Worm (Caenorhabditis elegans): ENCODE measurements around the gene rabs-5.

Gene rabs-5

ce11 chrIV:8107502-8107901 lies at the start of gene rabs-5:
Gene rabs-5 (minus strand): TSS chrIV:8107602.
- TF ChIP-seq snpc-4 (tag; optimal IDR thresholded peaks at IDR 0.05): no peak
- TF ChIP-seq unc-39 (tag; optimal IDR thresholded peaks at IDR 0.05): no peak
- no peak for TF ChIP-seq lin-39 (tag; optimal IDR thresholded peaks at IDR 0.05)
- TF ChIP-seq ztf-1 (GFP tag; conservative IDR thresholded peaks at IDR 0.05): no peak
- peak; percentile 57 for TF ChIP-seq sem-4 (tag; optimal IDR thresholded peaks at IDR 0.05)
- peak; percentile 4 for TF ChIP-seq ama-1 (optimal IDR thresholded peaks at IDR 0.05)

ce11 chrIV:8157161-8157560 lies 49.8 kb upstream of the rabs-5 start, which contains the start of gene B0218.5:
Gene B0218.5 (minus strand): TSS chrIV:8157261.
- TF ChIP-seq ceh-16 (tag; optimal IDR thresholded peaks at IDR 0.05) (no peak), fos-1 (tag; optimal IDR thresholded peaks at IDR 0.05) (no peak), snpc-4 (tag; optimal IDR thresholded peaks at IDR 0.05) (no peak), unc-39 (tag; optimal IDR thresholded peaks at IDR 0.05) (no peak), ztf-1 (GFP tag; conservative IDR thresholded peaks at IDR 0.05) (no peak), egl-27 (tag; optimal IDR thresholded peaks at IDR 0.05) (no peak), dmd-4 (tag; optimal IDR thresholded peaks at IDR 0.05) (no peak), blmp-1 (tag; optimal IDR thresholded peaks at IDR 0.05; ENCODE audit: insufficient read depth) (no peak), Y55F3AM.14 (GFP tag; optimal IDR thresholded peaks at IDR 0.05) (no peak), alr-1 (tag; optimal IDR thresholded peaks at IDR 0.05) (no peak), crh-2 (tag; optimal IDR thresholded peaks at IDR 0.05) (no peak), sma-9 (GFP tag; optimal IDR thresholded peaks at IDR 0.05) (no peak), sma-9 (tag; optimal IDR thresholded peaks at IDR 0.05) (no peak), nhr-25 (tag; optimal IDR thresholded peaks at IDR 0.05) (no peak), unc-62 (GFP tag; optimal IDR thresholded peaks at IDR 0.05) (no peak), nhr-77 (tag; optimal IDR thresholded peaks at IDR 0.05) (no peak), aly-2 (tag; optimal IDR thresholded peaks at IDR 0.05) (no peak)

- no peak for TF ChIP-seq lsy-2 (tag; optimal IDR thresholded peaks at IDR 0.05)
- TF ChIP-seq Y55F3AM.14 (GFP tag; optimal IDR thresholded peaks at IDR 0.05): no peak
- no peak for TF ChIP-seq ama-1 (optimal IDR thresholded peaks at IDR 0.05)
- TF ChIP-seq unc-55 (GFP tag; optimal IDR thresholded peaks at IDR 0.05): no peak
- TF ChIP-seq crh-2 (tag; optimal IDR thresholded peaks at IDR 0.05): no peak
- no peak for TF ChIP-seq nhr-6 (tag; optimal IDR thresholded peaks at IDR 0.05)
- no peak for TF ChIP-seq zag-1 (tag; optimal IDR thresholded peaks at IDR 0.05)
- no peak for TF ChIP-seq nhr-129 (tag; optimal IDR thresholded peaks at IDR 0.05)
- TF ChIP-seq elt-1 (tag; optimal IDR thresholded peaks at IDR 0.05): no peak
- TF ChIP-seq unc-39 (tag; optimal IDR thresholded peaks at IDR 0.05): no peak
- TF ChIP-seq sma-9 (GFP tag; optimal IDR thresholded peaks at IDR 0.05): no peak
- TF ChIP-seq sma-9 (tag; optimal IDR thresholded peaks at IDR 0.05): no peak
- TF ChIP-seq egl-27 (tag; optimal IDR thresholded peaks at IDR 0.05): no peak
- no peak for TF ChIP-seq ztf-1 (GFP tag; conservative IDR thresholded peaks at IDR 0.05)
- TF ChIP-seq nhr-23 (tag; optimal IDR thresholded peaks at IDR 0.05): no peak
- TF ChIP-seq peb-1 (tag; optimal IDR thresholded peaks at IDR 0.05): no peak
- no peak for TF ChIP-seq nhr-25 (tag; optimal IDR thresholded peaks at IDR 0.05)
These were observed 47.6 kb upstream of the rabs-5 start for ce11 chrIV:8154966-8155365.

- no peak for TF ChIP-seq sma-9 (GFP tag; optimal IDR thresholded peaks at IDR 0.05)
- TF ChIP-seq sma-9 (tag; optimal IDR thresholded peaks at IDR 0.05): no peak
- TF ChIP-seq crh-2 (tag; optimal IDR thresholded peaks at IDR 0.05): no peak
- TF ChIP-seq mdl-1 (tag; optimal IDR thresholded peaks at IDR 0.05): no peak
- TF ChIP-seq nhr-11 (tag; optimal IDR thresholded peaks at IDR 0.05): no peak
- no peak for TF ChIP-seq nhr-237 (tag; optimal IDR thresholded peaks at IDR 0.05)
- no peak for TF ChIP-seq lin-39 (tag; optimal IDR thresholded peaks at IDR 0.05)
These were observed 45.8 kb upstream of the rabs-5 start for ce11 chrIV:8153163-8153562.

ce11 chrIV:8152688-8153087 lies 45.3 kb upstream of the rabs-5 start:
- TF ChIP-seq skn-1 (tag; optimal IDR thresholded peaks at IDR 0.05): no peak
- peak; percentile 56 for TF ChIP-seq fos-1 (tag; optimal IDR thresholded peaks at IDR 0.05)

DNA sequence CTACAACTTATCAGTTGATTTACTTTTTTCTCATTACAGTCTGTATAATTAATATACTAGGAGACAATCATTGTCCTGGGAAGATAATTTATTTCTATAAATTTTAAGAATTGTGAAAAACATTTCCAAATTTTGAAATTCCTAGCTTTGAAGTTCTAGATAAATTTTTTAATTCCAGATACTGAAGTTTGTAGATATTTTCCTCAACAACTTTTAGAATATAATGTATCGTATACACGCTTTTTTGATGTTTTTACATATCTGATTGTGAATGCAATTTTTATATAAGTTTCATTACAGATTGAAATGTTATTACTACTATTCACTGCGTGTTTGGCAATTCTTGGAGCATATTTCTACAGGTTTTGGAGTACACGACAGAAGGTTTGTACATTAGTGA lies 44.7 kb upstream of the rabs-5 start, which contains the start of gene faah-2:
TSS of gene faah-2 (plus strand) at position 301 of the 400 bp plus-strand sequence.
- TF ChIP-seq ama-1 (optimal IDR thresholded peaks at IDR 0.05) (no peak), unc-39 (tag; optimal IDR thresholded peaks at IDR 0.05) (no peak), mbf-1 (tag; optimal IDR thresholded peaks at IDR 0.05) (no peak), ceh-16 (tag; optimal IDR thresholded peaks at IDR 0.05) (no peak), sma-9 (GFP tag; optimal IDR thresholded peaks at IDR 0.05) (no peak), sma-9 (tag; optimal IDR thresholded peaks at IDR 0.05) (no peak), lsy-2 (tag; optimal IDR thresholded peaks at IDR 0.05) (no peak), ceh-82 (tag; optimal IDR thresholded peaks at IDR 0.05) (no peak), ZK546.5 (tag; optimal IDR thresholded peaks at IDR 0.05) (no peak), R02D3.7 (tag; optimal IDR thresholded peaks at IDR 0.05) (no peak), unc-62 (GFP tag; optimal IDR thresholded peaks at IDR 0.05) (no peak), zag-1 (tag; optimal IDR thresholded peaks at IDR 0.05) (no peak), ztf-11 (tag; optimal IDR thresholded peaks at IDR 0.05) (no peak), peb-1 (tag; optimal IDR thresholded peaks at IDR 0.05) (no peak), nhr-237 (tag; optimal IDR thresholded peaks at IDR 0.05) (no peak)
